Worm (Caenorhabditis elegans) whole organism, young adult: ENCODE measurements around the gene brf-1.
A peak's percentile ranks its signal among the peaks of the same experiment; 100 is the strongest.

ENCODE experiments used
- dpl-1 ChIP-seq: fragments of 150-350 bp; optimal IDR thresholded peaks from 2 replicates; lab custom pipeline; 2014; ENCODE audit warnings: missing biosample characterization, missing genetic modification reagents, missing genetic modification characterization
- efl-1 ChIP-seq: fragments of 150-350 bp; optimal IDR thresholded peaks from 2 replicates; lab custom pipeline; 2014; ENCODE audit warnings: missing biosample characterization, missing genetic modification reagents, missing genetic modification characterization
- pha-4 ChIP-seq: fragments of 150-350 bp; sonication (generic microtip); optimal IDR thresholded peaks from 2 replicates; lab custom pipeline; 2014; ENCODE audit warnings: missing biosample characterization, missing genetic modification reagents, missing genetic modification characterization
- unc-130 ChIP-seq: sonication (generic microtip); optimal IDR thresholded peaks from 2 replicates; lab custom pipeline; 2016; ENCODE audit warnings: missing genetic modification reagents, missing genetic modification characterization, missing compliant biosample characterization
- xnd-1 ChIP-seq: sonication (generic microtip); optimal IDR thresholded peaks from 2 replicates; lab custom pipeline; 2016; ENCODE audit warnings: missing genotype, missing genetic modification reagents, missing genetic modification characterization, missing compliant biosample characterization
- zfh-2 ChIP-seq: fragments of 200-800 bp; sonication (Bioruptor generic); conservative IDR thresholded peaks from 2 replicates; pipeline ENCODE4 v1.3.6; 2022; ENCODE audit warnings: missing genetic modification reagents, missing genetic modification characterization, missing compliant biosample characterization

ce11 chrII:7326997-7327396, 21.3 kb downstream of the brf-1 start:
- peak; percentile 90 for TF ChIP-seq zfh-2
- no peak for TF ChIP-seq dpl-1 (GFP tag; lab: Kevin White, UChicago)
- no peak for TF ChIP-seq pha-4 (tag; lab: Kevin White, UChicago)
- TF ChIP-seq xnd-1 (tag; lab: Kevin White, UChicago), result no peak
- TF ChIP-seq efl-1 (GFP tag; lab: Kevin White, UChicago), result no peak
- no peak for TF ChIP-seq unc-130 (GFP tag; lab: Kevin White, UChicago)
